Worm (Caenorhabditis elegans): ENCODE data around the gene rsef-1.

rsef-1 gene

ce11 chrX:3089894-3090414, 30.8 kb upstream of the rsef-1 start:
- TF ChIP-seq nhr-80 (tag; optimal IDR thresholded peaks at IDR 0.05): peak; percentile 89
- peak; percentile 21 for TF ChIP-seq somi-1 (GFP tag; optimal IDR thresholded peaks at IDR 0.05)
- TF ChIP-seq lin-40 (tag; optimal IDR thresholded peaks at IDR 0.05): peak; percentile 32
- peak; percentile 52 for TF ChIP-seq attf-5 (GFP tag; optimal IDR thresholded peaks at IDR 0.05)
- no peak for TF ChIP-seq snpc-4 (GFP tag; optimal IDR thresholded peaks at IDR 0.05)
- peak in 1 of 4 experiments; percentile 23 for TF ChIP-seq snpc-4 (tag; optimal IDR thresholded peaks at IDR 0.05)
- TF ChIP-seq egrh-3 (GFP tag; IDR thresholded peaks at IDR 0.05): 0 out of 2 replicates have a peak, but pooled peaks have one; percentile 19
- 0 out of 2 replicates have a peak, but pooled peaks have one; percentile 24 for TF ChIP-seq Y53G8AR.9 (GFP tag; conservative IDR thresholded peaks at IDR 0.05)
- no peak for TF ChIP-seq mel-28 (tag; optimal IDR thresholded peaks at IDR 0.05; ENCODE audit: borderline replicate concordance)
- TF ChIP-seq T07F8.4 (tag; optimal IDR thresholded peaks at IDR 0.05): no peak
- peak; percentile 19 for TF ChIP-seq ZK185.1 (tag; optimal IDR thresholded peaks at IDR 0.05; ENCODE audit: poor library complexity, severe bottlenecking)
- peak; percentile 11 for TF ChIP-seq K12H6.12 (tag; optimal IDR thresholded peaks at IDR 0.05)
- peak; percentile 34 for TF ChIP-seq ztf-18 (tag; optimal IDR thresholded peaks at IDR 0.05)
- no peak for TF ChIP-seq ceh-91 (GFP tag; IDR thresholded peaks at IDR 0.05)
- TF ChIP-seq hmg-1.2 (GFP tag; IDR thresholded peaks at IDR 0.05): peak; percentile 19; the same call in 1 of the 2 replicates
- peak in 1 of 2 experiments; percentile 2 for TF ChIP-seq let-607 (tag; optimal IDR thresholded peaks at IDR 0.05)
- TF ChIP-seq F10E7.11 (tag; optimal IDR thresholded peaks at IDR 0.05): no peak
- no peak for TF ChIP-seq rpc-1 (optimal IDR thresholded peaks at IDR 0.05)
- TF ChIP-seq rpc-1 (tag; optimal IDR thresholded peaks at IDR 0.05): no peak
- TF ChIP-seq zfh-2 (GFP tag; conservative IDR thresholded peaks at IDR 0.05): peak; percentile 87
- no peak for TF ChIP-seq lin-35 (GFP tag; optimal IDR thresholded peaks at IDR 0.05)
- peak; percentile 45; the same call in 1 of the 2 replicates for TF ChIP-seq dox-1 (GFP tag; IDR thresholded peaks at IDR 0.05)
- TF ChIP-seq cebp-1 (GFP tag; IDR thresholded peaks at IDR 0.05): 0 out of 2 replicates have a peak, but pooled peaks have one; percentile 12
- TF ChIP-seq cebp-1 (tag; optimal IDR thresholded peaks at IDR 0.05): peak; percentile 52
- no peak for TF ChIP-seq attf-3 (GFP tag; conservative IDR thresholded peaks at IDR 0.05)
- TF ChIP-seq die-1 (tag; optimal IDR thresholded peaks at IDR 0.05): peak; percentile 32
- 0 out of 2 replicates have a peak, but pooled peaks have one; percentile 20 for TF ChIP-seq K11D2.4 (GFP tag; IDR thresholded peaks at IDR 0.05)

ce11 chrX:3089423-3089822, 30.2 kb upstream of the rsef-1 start, which contains the start of gene pccb-1:
Gene pccb-1 (plus strand): TSS chrX:3089549.
- TF ChIP-seq atf-7 (tag; optimal IDR thresholded peaks at IDR 0.05): no peak
- peak; percentile 31 for TF ChIP-seq efl-1 (GFP tag; optimal IDR thresholded peaks at IDR 0.05)

ce11 chrX:3087647-3088046, 28.4 kb upstream of the rsef-1 start:
- TF ChIP-seq cebp-1 (GFP tag; IDR thresholded peaks at IDR 0.05): peak; percentile 69; the same call in 1 of the 2 replicates
- peak; percentile 91 for TF ChIP-seq cebp-1 (tag; optimal IDR thresholded peaks at IDR 0.05)
- TF ChIP-seq lsl-1 (GFP tag; optimal IDR thresholded peaks at IDR 0.05): no peak

ce11 chrX:3087245-3087644, 28.0 kb upstream of the rsef-1 start, which contains the start of gene F52E4.5:
Gene F52E4.5 (minus strand): TSS chrX:3087345.
- TF ChIP-seq tbp1 (GFP tag; optimal IDR thresholded peaks at IDR 0.05) (no peak), tlf-1 (GFP tag; optimal IDR thresholded peaks at IDR 0.05) (no peak), dpl-1 (GFP tag; optimal IDR thresholded peaks at IDR 0.05) (no peak), B0261.1 (tag; optimal IDR thresholded peaks at IDR 0.05) (no peak), B0019.2 (GFP tag; conservative IDR thresholded peaks at IDR 0.05) (no peak), Y79H2A.3 (GFP tag; conservative IDR thresholded peaks at IDR 0.05) (no peak), Y56A3A.18 (GFP tag; IDR thresholded peaks at IDR 0.05) (no peak), ceh-79 (tag; optimal IDR thresholded peaks at IDR 0.05) (no peak), hmg-20 (GFP tag; IDR thresholded peaks at IDR 0.05) (no peak), T07F8.4 (tag; optimal IDR thresholded peaks at IDR 0.05) (no peak), xnd-1 (tag; optimal IDR thresholded peaks at IDR 0.05) (no peak), bed-2 (GFP tag; IDR thresholded peaks at IDR 0.05) (no peak), rec-8 (tag; optimal IDR thresholded peaks at IDR 0.05) (no peak), F55B11.4 (tag; optimal IDR thresholded peaks at IDR 0.05; ENCODE audit: borderline replicate concordance, insufficient read depth) (no peak), mcd-1 (GFP tag; IDR thresholded peaks at IDR 0.05) (no peak)

All from whole organism, young adult.